Fruit fly (Drosophila melanogaster) whole organism, embryonic: Measurements from ENCODE around the gene p38b.

ENCODE experiments used
- Atf-2 ChIP-seq: fragments of 200-800 bp; sonication (Bioruptor generic); optimal IDR thresholded peaks from 2 replicates; lab custom pipeline; 2016; ENCODE audit warnings: missing biosample characterization, missing genetic modification characterization
- CG10462 ChIP-seq: fragments of 200-800 bp; sonication (Bioruptor generic); optimal IDR thresholded peaks from 2 replicates; lab custom pipeline; 2016; ENCODE audit warnings: missing biosample characterization, missing genetic modification characterization
- CG10959 ChIP-seq: fragments of 200-800 bp; sonication (Bioruptor generic); IDR thresholded peaks from 2 replicates; pipeline ENCODE4 v1.3.6; 2022; ENCODE audit warnings: missing biosample characterization, missing genetic modification characterization
- CG13424 ChIP-seq: fragments of 200-800 bp; sonication (Bioruptor generic); optimal IDR thresholded peaks from 2 replicates; lab custom pipeline; 2019; ENCODE audit warnings: missing biosample characterization, mild to moderate bottlenecking, missing genetic modification characterization, moderate library complexity
- CG14050 ChIP-seq: fragments of 200-800 bp; sonication (Bioruptor generic); IDR thresholded peaks from 3 replicates; pipeline ENCODE4 v1.3.6; 2022; ENCODE audit warnings: missing biosample characterization, missing genetic modification characterization
- CG14860 ChIP-seq: fragments of 200-800 bp; sonication (Bioruptor generic); IDR thresholded peaks from 3 replicates; pipeline ENCODE4 v1.3.6; 2022; ENCODE audit warnings: missing biosample characterization, missing genetic modification characterization; ENCODE audit not compliant: partially characterized antibody
- CG15514 ChIP-seq: fragments of 200-800 bp; sonication (Bioruptor generic); optimal IDR thresholded peaks from 3 replicates; lab custom pipeline; 2017; ENCODE audit warnings: missing biosample characterization, missing genetic modification characterization, mild to moderate bottlenecking, moderate library complexity, missing genetic modification reagents
- CG1602 ChIP-seq: fragments of 200-800 bp; sonication (Bioruptor generic); optimal IDR thresholded peaks from 3 replicates; lab custom pipeline; 2016; ENCODE audit warnings: missing biosample characterization, missing genetic modification characterization
- CG18011 ChIP-seq: fragments of 200-800 bp; sonication (Bioruptor generic); optimal IDR thresholded peaks from 2 replicates; lab custom pipeline; 2017; ENCODE audit warnings: missing biosample characterization, missing genetic modification characterization, mild to moderate bottlenecking, moderate library complexity, missing genotype
- CG2116 ChIP-seq: fragments of 200-800 bp; sonication (Bioruptor generic); optimal IDR thresholded peaks from 3 replicates; lab custom pipeline; 2018; ENCODE audit warnings: missing biosample characterization, mild to moderate bottlenecking, missing genetic modification characterization
- CG31441 ChIP-seq: fragments of 200-800 bp; sonication (Bioruptor generic); IDR thresholded peaks from 2 replicates; pipeline ENCODE4 v1.3.6; 2022; ENCODE audit warnings: missing biosample characterization, missing genetic modification characterization
- CG32532 ChIP-seq: fragments of 200-800 bp; sonication (Bioruptor generic); IDR thresholded peaks from 2 replicates; pipeline ENCODE4 v1.3.6; 2022; ENCODE audit warnings: missing biosample characterization, missing genetic modification characterization
- CG42726 ChIP-seq: fragments of 200-800 bp; sonication (Bioruptor generic); IDR thresholded peaks from 2 replicates; pipeline ENCODE4 v1.3.6; 2022; ENCODE audit warnings: missing biosample characterization, missing genetic modification characterization; ENCODE audit not compliant: partially characterized antibody
- CG5245 ChIP-seq: fragments of 200-800 bp; sonication (Bioruptor generic); optimal IDR thresholded peaks from 3 replicates; lab custom pipeline; 2016; ENCODE audit warnings: missing biosample characterization, missing genetic modification characterization
- CG7745 ChIP-seq: fragments of 200-800 bp; sonication (Bioruptor generic); optimal IDR thresholded peaks from 2 replicates; lab custom pipeline; 2018; ENCODE audit warnings: missing biosample characterization, mild to moderate bottlenecking, missing genetic modification characterization, moderate library complexity
- CG7963 ChIP-seq: fragments of 200-800 bp; sonication (Bioruptor generic); IDR thresholded peaks from 3 replicates; pipeline ENCODE4 v1.3.6; 2022; ENCODE audit warnings: missing biosample characterization, missing genetic modification characterization; ENCODE audit not compliant: partially characterized antibody
- CG9609 ChIP-seq: fragments of 200-800 bp; sonication (Bioruptor generic); optimal IDR thresholded peaks from 3 replicates; lab custom pipeline; 2016; ENCODE audit warnings: missing biosample characterization, missing genetic modification characterization
- CG9797 ChIP-seq: fragments of 200-800 bp; sonication (Bioruptor generic); optimal IDR thresholded peaks from 3 replicates; lab custom pipeline; 2018; ENCODE audit warnings: missing biosample characterization, mild to moderate bottlenecking, missing genetic modification characterization
- CG9932 ChIP-seq: fragments of 200-800 bp; sonication (Bioruptor generic); IDR thresholded peaks from 2 replicates; pipeline ENCODE4 v1.3.6; 2022; ENCODE audit warnings: missing biosample characterization, missing genetic modification characterization
- Dll ChIP-seq: fragments of 200-800 bp; sonication (Bioruptor generic); IDR thresholded peaks from 4 replicates; pipeline ENCODE4 v1.3.6; 2022; ENCODE audit warnings: missing biosample characterization, missing genetic modification characterization; ENCODE audit not compliant: partially characterized antibody
- Dp ChIP-seq: fragments of 200-800 bp; sonication (Bioruptor generic); optimal IDR thresholded peaks from 2 replicates; lab custom pipeline; 2018; ENCODE audit warnings: missing biosample characterization, mild to moderate bottlenecking, missing genetic modification characterization, moderate library complexity
- E2f2 ChIP-seq: fragments of 200-800 bp; sonication (Bioruptor generic); IDR thresholded peaks from 2 replicates; pipeline ENCODE4 v1.3.6; 2022; ENCODE audit warnings: missing biosample characterization, missing genetic modification characterization
- Ets97D ChIP-seq: fragments of 200-800 bp; sonication (Bioruptor generic); optimal IDR thresholded peaks from 3 replicates; lab custom pipeline; 2016; ENCODE audit warnings: missing biosample characterization, missing genetic modification characterization
- Hand ChIP-seq: fragments of 200-800 bp; sonication (Bioruptor generic); optimal IDR thresholded peaks from 2 replicates; lab custom pipeline; 2017; ENCODE audit warnings: mild to moderate bottlenecking, missing biosample characterization, missing genetic modification reagents, missing genetic modification characterization
- HmgD ChIP-seq: fragments of 200-800 bp; sonication (Bioruptor generic); optimal IDR thresholded peaks from 3 replicates; lab custom pipeline; 2016; ENCODE audit warnings: missing biosample characterization, missing genetic modification characterization
- PHDP ChIP-seq: fragments of 200-800 bp; sonication (Bioruptor generic); optimal IDR thresholded peaks from 3 replicates; lab custom pipeline; 2018; ENCODE audit warnings: missing biosample characterization, mild to moderate bottlenecking, missing genetic modification characterization, moderate library complexity
- Poxn ChIP-seq: fragments of 200-800 bp; sonication (Bioruptor generic); IDR thresholded peaks from 2 replicates; pipeline ENCODE4 v1.3.6; 2022; ENCODE audit warnings: missing biosample characterization, missing genetic modification characterization
- Scr ChIP-seq: fragments of 200-800 bp; sonication (Bioruptor generic); IDR thresholded peaks from 2 replicates; pipeline ENCODE4 v1.3.6; 2022; ENCODE audit warnings: missing biosample characterization, missing genetic modification characterization; ENCODE audit not compliant: partially characterized antibody
- Spps ChIP-seq: fragments of 200-800 bp; sonication (Bioruptor generic); optimal IDR thresholded peaks from 2 replicates; lab custom pipeline; 2018; ENCODE audit warnings: missing biosample characterization, mild to moderate bottlenecking, missing genetic modification characterization
- ash1 ChIP-seq: fragments of 200-800 bp; sonication (Bioruptor generic); optimal IDR thresholded peaks from 2 replicates; lab custom pipeline; 2018; ENCODE audit warnings: missing biosample characterization, mild to moderate bottlenecking, missing genetic modification characterization
- ato ChIP-seq: fragments of 200-800 bp; sonication (Bioruptor generic); IDR thresholded peaks from 2 replicates; pipeline ENCODE4 v1.3.6; 2022; ENCODE audit warnings: missing biosample characterization, missing genetic modification characterization; ENCODE audit not compliant: partially characterized antibody
- az2 ChIP-seq: fragments of 200-800 bp; sonication (Bioruptor generic); optimal IDR thresholded peaks from 3 replicates; lab custom pipeline; 2016; ENCODE audit warnings: missing biosample characterization, missing genetic modification characterization
- chm ChIP-seq: fragments of 200-800 bp; sonication (Bioruptor generic); IDR thresholded peaks from 2 replicates; pipeline ENCODE4 v1.3.6; 2022; ENCODE audit warnings: missing biosample characterization, missing genetic modification characterization
- eyg ChIP-seq: fragments of 200-800 bp; sonication (Bioruptor generic); optimal IDR thresholded peaks from 3 replicates; lab custom pipeline; 2016; ENCODE audit warnings: missing biosample characterization, missing genetic modification characterization
- grn ChIP-seq: fragments of 200-800 bp; sonication (Bioruptor generic); optimal IDR thresholded peaks from 3 replicates; lab custom pipeline; 2017; ENCODE audit warnings: missing biosample characterization, missing genetic modification characterization
- gro ChIP-seq: fragments of 200-800 bp; sonication (Bioruptor generic); optimal IDR thresholded peaks from 2 replicates; lab custom pipeline; 2016; ENCODE audit warnings: missing biosample characterization, missing genetic modification characterization
- inv ChIP-seq: fragments of 200-800 bp; sonication (Bioruptor generic); IDR thresholded peaks from 2 replicates; pipeline ENCODE4 v1.3.6; 2022; ENCODE audit warnings: missing biosample characterization, missing genetic modification characterization; ENCODE audit not compliant: partially characterized antibody
- mirr ChIP-seq: fragments of 200-800 bp; sonication (Bioruptor generic); optimal IDR thresholded peaks from 3 replicates; lab custom pipeline; 2018; ENCODE audit warnings: missing biosample characterization, mild to moderate bottlenecking, missing genetic modification characterization
- nerfin-2 ChIP-seq: fragments of 200-800 bp; sonication (Bioruptor generic); IDR thresholded peaks from 2 replicates; pipeline ENCODE4 v1.3.6; 2022; ENCODE audit warnings: missing biosample characterization, missing genetic modification characterization; ENCODE audit not compliant: partially characterized antibody
- pros ChIP-seq: fragments of 200-800 bp; sonication (Bioruptor generic); optimal IDR thresholded peaks from 3 replicates; lab custom pipeline; 2019; ENCODE audit warnings: missing biosample characterization, mild to moderate bottlenecking, missing genetic modification characterization, moderate library complexity
- pzg ChIP-seq: fragments of 200-800 bp; sonication (Bioruptor generic); optimal IDR thresholded peaks from 3 replicates; lab custom pipeline; 2018; ENCODE audit warnings: missing biosample characterization, mild to moderate bottlenecking, missing genetic modification characterization, moderate library complexity
- sens ChIP-seq: fragments of 200-800 bp; sonication (Bioruptor generic); peaks from one replicate; lab custom pipeline; 2016; ENCODE audit warnings: missing biosample characterization, missing genetic modification characterization
- tna ChIP-seq: fragments of 200-800 bp; sonication (Bioruptor generic); IDR thresholded peaks from 2 replicates; pipeline ENCODE4 v1.3.6; 2022; ENCODE audit warnings: missing biosample characterization, missing genetic modification characterization; ENCODE audit not compliant: partially characterized antibody
- unc-4 ChIP-seq: fragments of 200-800 bp; sonication (Bioruptor generic); IDR thresholded peaks from 2 replicates; pipeline ENCODE4 v1.3.6; 2022; ENCODE audit warnings: missing biosample characterization, missing genetic modification characterization; ENCODE audit not compliant: partially characterized antibody

Gene p38b

dm6 chr2L:13770884-13771283 lies 9.6 kb upstream of the p38b start (continued):
- TF ChIP-seq CG14050 = no peak
- TF ChIP-seq Dp (GFP tag; lab: Kevin White, UChicago) = peak; percentile 90
- no peak for TF ChIP-seq CG10959 (GFP tag; lab: Robert Waterston, UW)
- no peak for TF ChIP-seq Poxn (GFP tag; lab: Robert Waterston, UW)
- no peak for TF ChIP-seq pros (GFP tag; lab: Kevin White, UChicago)
- TF ChIP-seq CG9797 = peak; percentile 70
- TF ChIP-seq CG1602 (GFP tag; lab: Kevin White, UChicago) = no peak
- TF ChIP-seq grn (GFP tag; lab: Kevin White, UChicago) = no peak
- TF ChIP-seq mirr (GFP tag; lab: Kevin White, UChicago) = no peak
- peak; percentile 94 for TF ChIP-seq E2f2
- TF ChIP-seq Dll (GFP tag; lab: Robert Waterston, UW) = peak; percentile 73
- TF ChIP-seq sens (GFP tag; lab: Kevin White, UChicago) = peak; percentile 51
- peak; percentile 39; the same call in 1 of the 2 replicates for TF ChIP-seq tna
- TF ChIP-seq CG14860 (GFP tag; lab: Robert Waterston, UW) = peak; percentile 51; the same call in 2 of the 3 replicates
- TF ChIP-seq ato (GFP tag; lab: Robert Waterston, UW) = peak; percentile 40; the same call in 1 of the 2 replicates
- TF ChIP-seq CG5245 (GFP tag; lab: Kevin White, UChicago) = no peak
- peak; percentile 74 for TF ChIP-seq Scr (GFP tag; lab: Robert Waterston, UW)
- TF ChIP-seq CG15514 (GFP tag; lab: Kevin White, UChicago) = no peak
- TF ChIP-seq Atf-2 (GFP tag; lab: Kevin White, UChicago) = no peak
- peak; percentile 10 for TF ChIP-seq Ets97D (GFP tag; lab: Kevin White, UChicago)
- peak; percentile 69 for TF ChIP-seq pzg (GFP tag; lab: Kevin White, UChicago)
- TF ChIP-seq CG9609 = no peak
- TF ChIP-seq CG18011 (GFP tag; lab: Kevin White, UChicago) = no peak
- no peak for TF ChIP-seq CG13424 (tag; lab: Kevin White, UChicago)
- peak; percentile 79 for TF ChIP-seq unc-4 (GFP tag; lab: Robert Waterston, UW)
- peak; percentile 50 for TF ChIP-seq inv (GFP tag; lab: Robert Waterston, UW)
- TF ChIP-seq Spps (tag; lab: Kevin White, UChicago) = no peak
- TF ChIP-seq CG2116 (GFP tag; lab: Kevin White, UChicago) = peak; percentile 76
- peak; percentile 44; the same call in 1 of the 2 replicates for TF ChIP-seq CG42726 (GFP tag; lab: Robert Waterston, UW)
- TF ChIP-seq CG7963 (GFP tag; lab: Robert Waterston, UW) = 0 out of 3 replicates have a peak, but pooled peaks have one; percentile 43
- no peak for TF ChIP-seq eyg (GFP tag; lab: Kevin White, UChicago)
- TF ChIP-seq, all 482 proteins: peak for 53

dm6 chr2L:13773697-13774096 lies 6.8 kb upstream of the p38b start, which contains the start of gene CG43376:
TSS of gene CG43376 (plus strand) at chr2L:13773997.
- TF ChIP-seq CG10462 = no peak
- TF ChIP-seq ash1 (GFP tag; lab: Kevin White, UChicago) = no peak
- no peak for TF ChIP-seq CG32532
- no peak for TF ChIP-seq nerfin-2
- no peak for TF ChIP-seq PHDP
- TF ChIP-seq Hand (GFP tag; lab: Kevin White, UChicago) = no peak
- TF ChIP-seq HmgD (GFP tag; lab: Kevin White, UChicago) = no peak
- TF ChIP-seq CG31441 (GFP tag; lab: Robert Waterston, UW) = no peak
- no peak for TF ChIP-seq az2 (GFP tag; lab: Kevin White, UChicago)
- TF ChIP-seq sens (GFP tag; lab: Kevin White, UChicago) = no peak
- TF ChIP-seq chm (GFP tag; lab: Robert Waterston, UW) = no peak
- no peak for TF ChIP-seq gro (GFP tag; lab: Kevin White, UChicago)
- TF ChIP-seq CG7745 (tag; lab: Kevin White, UChicago) = no peak
- no peak for TF ChIP-seq CG1602 (GFP tag; lab: Kevin White, UChicago)
- no peak for TF ChIP-seq CG9932
